Worm (Caenorhabditis elegans) whole organism, L3 larva: ENCODE data around the gene B0416.7.

Source experiments
- aly-2 ChIP-seq: fragments of 150-350 bp; optimal IDR thresholded peaks from 2 replicates; lab custom pipeline; 2014; ENCODE audit warnings: missing biosample characterization, missing genetic modification characterization
- ama-1 ChIP-seq: fragments of 150-350 bp; optimal IDR thresholded peaks from 2 replicates; lab custom pipeline; 2018
- ceh-82 ChIP-seq: fragments of 150-350 bp; optimal IDR thresholded peaks from 2 replicates; lab custom pipeline; 2014; ENCODE audit warnings: missing biosample characterization, missing genetic modification characterization
- nhr-11 ChIP-seq: fragments of 150-350 bp; optimal IDR thresholded peaks from 2 replicates; lab custom pipeline; 2014; ENCODE audit warnings: missing biosample characterization, missing genetic modification characterization
- nhr-237 ChIP-seq: fragments of 150-350 bp; optimal IDR thresholded peaks from 2 replicates; lab custom pipeline; 2014; ENCODE audit warnings: missing biosample characterization, missing genetic modification characterization
- nhr-28 ChIP-seq: fragments of 150-350 bp; optimal IDR thresholded peaks from 2 replicates; lab custom pipeline; 2014; ENCODE audit warnings: missing biosample characterization, missing genetic modification characterization
- pha-4 ChIP-seq: fragments of 150-350 bp; optimal IDR thresholded peaks from 2 replicates; lab custom pipeline; 2014; ENCODE audit warnings: missing biosample characterization, missing genetic modification reagents, missing genetic modification characterization
- snpc-4 ChIP-seq: fragments of 150-350 bp; optimal IDR thresholded peaks from 2 replicates; lab custom pipeline; 2014; ENCODE audit warnings: missing biosample characterization, missing genetic modification characterization
- unc-62 ChIP-seq: fragments of 150-350 bp; sonication (generic microtip); optimal IDR thresholded peaks from 4 replicates; lab custom pipeline; 2014; ENCODE audit warnings: missing biosample characterization, missing genetic modification reagents, missing genetic modification characterization

DNA sequence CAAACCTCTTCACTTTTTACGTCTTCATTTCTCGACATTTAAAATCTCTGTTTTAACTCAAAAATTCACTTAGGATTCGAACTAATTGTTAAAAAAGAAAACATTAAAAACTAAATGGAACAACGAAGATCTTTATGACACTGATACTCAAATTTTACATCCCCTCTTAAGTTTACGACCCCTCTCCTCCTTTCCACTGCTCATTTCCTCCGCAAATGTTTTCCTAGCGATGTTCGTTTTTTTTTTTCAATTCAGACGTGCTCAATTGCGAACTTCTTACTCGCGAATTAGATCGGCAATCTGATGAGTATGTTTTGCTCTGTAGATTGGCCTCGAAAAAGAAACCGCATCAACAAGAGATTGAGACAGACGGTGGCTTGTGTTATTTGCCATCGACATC lies 5.0 kb upstream of the B0416.7 start:
- TF ChIP-seq nhr-28 (tag; lab: Kevin White, UChicago): no peak
- no peak for TF ChIP-seq snpc-4 (tag; lab: Kevin White, UChicago)
- no peak for TF ChIP-seq ceh-82 (tag; lab: Kevin White, UChicago)
- no peak for TF ChIP-seq aly-2 (tag; lab: Kevin White, UChicago)
- no peak for TF ChIP-seq unc-62 (GFP tag; lab: Kevin White, UChicago)
- TF ChIP-seq ama-1 (lab: Kevin White, UChicago): no peak
- TF ChIP-seq nhr-11: no peak
- no peak for TF ChIP-seq nhr-237
- no peak for TF ChIP-seq pha-4 (tag; lab: Kevin White, UChicago)
